Worm (Caenorhabditis elegans) whole organism, mixed stage, embryonic: ENCODE data around the gene cisd-3.1.

Experiments
- M03D4.4 ChIP-seq: sonication (generic microtip); optimal IDR thresholded peaks from 2 replicates; lab custom pipeline; 2017; ENCODE audit warnings: mild to moderate bottlenecking, missing genetic modification characterization, missing compliant biosample characterization
- bed-3 ChIP-seq: fragments of 200-800 bp; sonication (Bioruptor generic); optimal IDR thresholded peaks from 3 replicates; lab custom pipeline; 2018; ENCODE audit warnings: mild to moderate bottlenecking, missing genetic modification characterization, moderate library complexity, missing compliant biosample characterization
- blmp-1 ChIP-seq: fragments of 150-350 bp; optimal IDR thresholded peaks from 2 replicates; lab custom pipeline; 2014; ENCODE audit warnings: missing biosample characterization, missing genetic modification characterization
- ceh-39 ChIP-seq: fragments of 150-350 bp; optimal IDR thresholded peaks from 2 replicates; lab custom pipeline; 2014; ENCODE audit warnings: missing biosample characterization, missing genetic modification characterization
- ceh-43 ChIP-seq: fragments of 200-800 bp; sonication (Bioruptor generic); optimal IDR thresholded peaks from 2 replicates; lab custom pipeline; 2018; ENCODE audit warnings: mild to moderate bottlenecking, missing genetic modification characterization, moderate library complexity, missing compliant biosample characterization
- ceh-83 ChIP-seq: fragments of 200-800 bp; sonication (Bioruptor generic); optimal IDR thresholded peaks from 2 replicates; lab custom pipeline; 2018; ENCODE audit warnings: mild to moderate bottlenecking, missing genetic modification characterization, missing compliant biosample characterization
- ces-1 ChIP-seq: fragments of 150-350 bp; optimal IDR thresholded peaks from 2 replicates; lab custom pipeline; 2014; ENCODE audit warnings: missing biosample characterization, missing genetic modification reagents, missing genetic modification characterization
- cnd-1 ChIP-seq: fragments of 200-800 bp; sonication (Bioruptor generic); optimal IDR thresholded peaks from 2 replicates; lab custom pipeline; 2018; ENCODE audit warnings: mild to moderate bottlenecking, missing genetic modification characterization, missing compliant biosample characterization
- elt-1 ChIP-seq: sonication (generic microtip); optimal IDR thresholded peaks from 2 replicates; lab custom pipeline; 2017; ENCODE audit warnings: missing genetic modification characterization, mild to moderate bottlenecking, missing compliant biosample characterization, antibody characterized with exemption, moderate library complexity, borderline replicate concordance; ENCODE audit not compliant: insufficient read depth
- flh-1 ChIP-seq: fragments of 200-800 bp; sonication (Bioruptor generic); optimal IDR thresholded peaks from 2 replicates; lab custom pipeline; 2018; ENCODE audit warnings: mild to moderate bottlenecking, missing genetic modification characterization, moderate library complexity, missing compliant biosample characterization
- ham-2 ChIP-seq: fragments of 200-800 bp; sonication (Bioruptor generic); optimal IDR thresholded peaks from 2 replicates; lab custom pipeline; 2018; ENCODE audit warnings: mild to moderate bottlenecking, missing genetic modification characterization, missing compliant biosample characterization
- lsy-2 ChIP-seq: fragments of 150-350 bp; optimal IDR thresholded peaks from 2 replicates; lab custom pipeline; 2014; ENCODE audit warnings: missing biosample characterization, missing genetic modification characterization
- mep-1 ChIP-seq: fragments of 150-350 bp; optimal IDR thresholded peaks from 2 replicates; lab custom pipeline; 2017; ENCODE audit warnings: missing biosample characterization, missing genetic modification reagents, missing genetic modification characterization, inconsistent platforms
- mls-2 ChIP-seq: sonication (generic microtip); optimal IDR thresholded peaks from 2 replicates; lab custom pipeline; 2016; ENCODE audit warnings: mild to moderate bottlenecking, missing genetic modification characterization, moderate library complexity, missing compliant biosample characterization
- nhr-12 ChIP-seq: fragments of 150-350 bp; optimal IDR thresholded peaks from 2 replicates; lab custom pipeline; 2014; ENCODE audit warnings: missing biosample characterization, missing genetic modification characterization
- nhr-2 ChIP-seq: fragments of 150-350 bp; optimal IDR thresholded peaks from 2 replicates; lab custom pipeline; 2014; ENCODE audit warnings: missing biosample characterization, missing genetic modification characterization
- nhr-237 ChIP-seq: fragments of 150-350 bp; optimal IDR thresholded peaks from 2 replicates; lab custom pipeline; 2014; ENCODE audit warnings: missing biosample characterization, missing genetic modification characterization
- nhr-76 ChIP-seq: sonication (generic microtip); optimal IDR thresholded peaks from 2 replicates; lab custom pipeline; 2017; ENCODE audit warnings: missing biosample characterization, missing genetic modification characterization
- pha-4 ChIP-seq: fragments of 150-350 bp; optimal IDR thresholded peaks from 2 replicates; lab custom pipeline; 2018; ENCODE audit warnings: missing biosample characterization, missing genetic modification reagents, missing genetic modification characterization
- sem-2 ChIP-seq: fragments of 200-800 bp; sonication (Bioruptor generic); optimal IDR thresholded peaks from 2 replicates; lab custom pipeline; 2018; ENCODE audit warnings: mild to moderate bottlenecking, missing genetic modification characterization, missing compliant biosample characterization
- snpc-4 ChIP-seq: fragments of 150-350 bp; optimal IDR thresholded peaks from 2 replicates; lab custom pipeline; 2014; ENCODE audit warnings: missing biosample characterization, missing genetic modification characterization
- sptf-1 ChIP-seq: sonication (generic microtip); optimal IDR thresholded peaks from 2 replicates; lab custom pipeline; 2017; ENCODE audit warnings: mild to moderate bottlenecking, missing genetic modification characterization, moderate library complexity, missing compliant biosample characterization
- tbx-8 ChIP-seq: fragments of 200-800 bp; sonication (Bioruptor generic); optimal IDR thresholded peaks from 2 replicates; lab custom pipeline; 2018; ENCODE audit warnings: mild to moderate bottlenecking, missing genetic modification characterization, moderate library complexity, missing compliant biosample characterization
- unc-120 ChIP-seq: sonication (generic microtip); optimal IDR thresholded peaks from 2 replicates; lab custom pipeline; 2017; ENCODE audit warnings: missing genetic modification characterization, missing compliant biosample characterization; ENCODE audit not compliant: poor library complexity, severe bottlenecking
- unc-62 ChIP-seq: fragments of 150-350 bp; optimal IDR thresholded peaks from 2 replicates; lab custom pipeline; 2014; ENCODE audit warnings: missing biosample characterization, missing genetic modification reagents, missing genetic modification characterization
- zip-8 ChIP-seq: fragments of 150-350 bp; optimal IDR thresholded peaks from 2 replicates; lab custom pipeline; 2014; ENCODE audit warnings: missing biosample characterization, missing genetic modification characterization
- ztf-11 ChIP-seq: fragments of 150-350 bp; optimal IDR thresholded peaks from 2 replicates; lab custom pipeline; 2014; ENCODE audit warnings: missing biosample characterization, missing genetic modification characterization

cisd-3.1 gene

ce11 chrIII:4495250-4495649 is 47.4 kb upstream of the cisd-3.1 start:
- TF ChIP-seq ham-2 (GFP tag; lab: Kevin White, UChicago) (no peak), ceh-43 (GFP tag; lab: Kevin White, UChicago) (no peak), elt-1 (tag; lab: Kevin White, UChicago) (no peak), mls-2 (tag; lab: Kevin White, UChicago) (no peak), nhr-237 (tag; lab: Kevin White, UChicago) (no peak), ceh-39 (no peak)

ce11 chrIII:4495685-4496084 is 47.0 kb upstream of the cisd-3.1 start:
- TF ChIP-seq tbx-8 (GFP tag; lab: Kevin White, UChicago) = no peak
- TF ChIP-seq ham-2 (GFP tag; lab: Kevin White, UChicago) = no peak
- no peak for TF ChIP-seq mep-1
- no peak for TF ChIP-seq nhr-76 (tag; lab: Kevin White, UChicago)
- TF ChIP-seq nhr-237 (tag; lab: Kevin White, UChicago) = no peak
- no peak for TF ChIP-seq sptf-1 (tag; lab: Kevin White, UChicago)
- TF ChIP-seq ceh-83 = no peak
- TF ChIP-seq lsy-2 (tag; lab: Kevin White, UChicago) = no peak
- TF ChIP-seq pha-4 (tag; lab: Kevin White, UChicago) = no peak
- no peak for TF ChIP-seq unc-120 (tag; lab: Kevin White, UChicago)
- no peak for TF ChIP-seq nhr-12 (tag; lab: Kevin White, UChicago)
- TF ChIP-seq flh-1 (GFP tag; lab: Kevin White, UChicago) = no peak
- TF ChIP-seq ceh-39 = no peak
- no peak for TF ChIP-seq cnd-1 (tag; lab: Kevin White, UChicago)
- no peak for TF ChIP-seq blmp-1 (tag; lab: Kevin White, UChicago)
- TF ChIP-seq bed-3 (GFP tag; lab: Kevin White, UChicago) = no peak

ce11 chrIII:4496085-4496484 is 46.6 kb upstream of the cisd-3.1 start:
- TF ChIP-seq ceh-43 (GFP tag; lab: Kevin White, UChicago) = no peak
- peak; percentile 29 for TF ChIP-seq zip-8

- TF ChIP-seq lsy-2 (tag; lab: Kevin White, UChicago) (no peak), nhr-237 (tag; lab: Kevin White, UChicago) (no peak), ham-2 (GFP tag; lab: Kevin White, UChicago) (no peak)
Observed at ce11 chrIII:4498938-4499337, 43.7 kb upstream of the cisd-3.1 start, which contains the start of the genes C07G2.5 and atf-7. Gene C07G2.5, minus strand, starts transcription at chrIII:4499038. Gene atf-7, minus strand, starts transcription at chrIII:4499045.

- peak; percentile 83 for TF ChIP-seq cnd-1 (tag; lab: Kevin White, UChicago)
- TF ChIP-seq sem-2 = no peak
- no peak for TF ChIP-seq ceh-43 (GFP tag; lab: Kevin White, UChicago)
- no peak for TF ChIP-seq nhr-12 (tag; lab: Kevin White, UChicago)
- peak; percentile 43 for TF ChIP-seq ztf-11
- peak; percentile 53 for TF ChIP-seq ceh-39
- peak; percentile 10 for TF ChIP-seq M03D4.4 (tag; lab: Kevin White, UChicago)
- no peak for TF ChIP-seq snpc-4 (tag; lab: Kevin White, UChicago)
- TF ChIP-seq pha-4 (tag; lab: Kevin White, UChicago) = peak; percentile 30
- peak; percentile 41 for TF ChIP-seq sptf-1 (tag; lab: Kevin White, UChicago)
- TF ChIP-seq ham-2 (GFP tag; lab: Kevin White, UChicago) = peak; percentile 34
- TF ChIP-seq nhr-2 (tag; lab: Kevin White, UChicago) = peak; percentile 91
- TF ChIP-seq unc-62 (GFP tag; lab: Kevin White, UChicago) = peak; percentile 56
- TF ChIP-seq zip-8 = peak; percentile 89
- peak; percentile 4 for TF ChIP-seq mep-1
- no peak for TF ChIP-seq elt-1 (tag; lab: Kevin White, UChicago)
Observed at ce11 chrIII:4502559-4503240, 40.0 kb upstream of the cisd-3.1 start.

- TF ChIP-seq ces-1 (peak; percentile 56), unc-120 (tag; lab: Kevin White, UChicago) (peak; percentile 44), pha-4 (tag; lab: Kevin White, UChicago) (no peak)
Observed at ce11 chrIII:4504358-4504757, 38.3 kb upstream of the cisd-3.1 start.
